Fruit fly (Drosophila melanogaster): ENCODE results near the gene CG17652.

DNA sequence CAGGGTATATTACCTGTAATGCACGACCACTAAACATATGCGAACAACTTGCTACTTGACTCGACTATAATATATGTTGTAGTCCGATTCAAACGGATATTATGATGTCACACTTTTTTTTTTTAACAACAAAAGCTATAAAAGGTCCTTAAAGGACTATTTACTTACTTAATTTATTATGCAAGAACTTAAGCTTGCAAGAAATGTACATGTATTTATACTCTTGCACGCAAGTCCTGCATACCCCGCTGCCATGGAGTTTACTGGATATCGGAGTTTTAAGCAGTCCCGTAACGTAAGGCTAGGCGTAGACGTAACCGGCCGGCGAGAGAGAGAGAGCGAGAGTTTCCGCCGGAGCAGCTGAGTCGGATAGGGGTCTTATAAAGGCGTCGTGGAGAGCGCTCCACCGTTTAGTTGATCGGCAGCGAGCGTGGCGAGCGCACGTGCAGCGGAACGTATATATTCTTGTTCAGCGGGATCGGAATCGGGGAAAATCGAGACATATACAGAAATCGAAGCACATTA, 5.0 kb upstream of the CG17652 start:
- no peak for TF ChIP-seq Rel (GFP tag; optimal IDR thresholded peaks at IDR 0.05)
- no peak for TF ChIP-seq Rel (tag; optimal IDR thresholded peaks at IDR 0.05)
- peak; percentile 16 for TF ChIP-seq HLH106 (tag; optimal IDR thresholded peaks at IDR 0.05)
- no peak for TF ChIP-seq sage (GFP tag; optimal IDR thresholded peaks at IDR 0.05)
- TF ChIP-seq lola (GFP tag; optimal IDR thresholded peaks at IDR 0.05) = no peak
- no peak for TF ChIP-seq dmrt93B (GFP tag; optimal IDR thresholded peaks at IDR 0.05)
- no peak for TF ChIP-seq Dfd (GFP tag; optimal IDR thresholded peaks at IDR 0.05)
- no peak for TF ChIP-seq woc (GFP tag; optimal IDR thresholded peaks at IDR 0.05)
- TF ChIP-seq usp (GFP tag; optimal IDR thresholded peaks at IDR 0.05) = no peak
- TF ChIP-seq h (GFP tag; optimal IDR thresholded peaks at IDR 0.05) = peak; percentile 69
- peak; percentile 78 for TF ChIP-seq Dif (GFP tag; optimal IDR thresholded peaks at IDR 0.05; ENCODE audit: partially characterized antibody)
- TF ChIP-seq psq (GFP tag; optimal IDR thresholded peaks at IDR 0.05) = peak; percentile 42
- no peak for TF ChIP-seq Sp1 (GFP tag; optimal IDR thresholded peaks at IDR 0.05)
